Worm (Caenorhabditis elegans) whole organism, early embryonic: ENCODE results near the gene zig-11.

Source experiments
- B0310.2 ChIP-seq: sonication (generic microtip); optimal IDR thresholded peaks from 2 replicates; lab custom pipeline; 2016; ENCODE audit warnings: mild to moderate bottlenecking, missing genetic modification characterization, missing compliant biosample characterization
- F13C5.2 ChIP-seq: sonication (generic microtip); optimal IDR thresholded peaks from 2 replicates; lab custom pipeline; 2017; ENCODE audit warnings: mild to moderate bottlenecking, missing genetic modification characterization, inconsistent platforms, missing compliant biosample characterization
- aly-1 ChIP-seq: sonication (generic microtip); optimal IDR thresholded peaks from 2 replicates; lab custom pipeline; 2016; ENCODE audit warnings: missing genetic modification characterization, missing compliant biosample characterization
- ama-1 ChIP-seq: fragments of 150-350 bp; optimal IDR thresholded peaks from 2 replicates; lab custom pipeline; 2014
- ceh-13 ChIP-seq: fragments of 200-800 bp; sonication (Bioruptor generic); optimal IDR thresholded peaks from 2 replicates; lab custom pipeline; 2018; ENCODE audit warnings: mild to moderate bottlenecking, missing genetic modification characterization, missing compliant biosample characterization
- ceh-36 ChIP-seq: sonication (generic microtip); optimal IDR thresholded peaks from 2 replicates; lab custom pipeline; 2016; ENCODE audit warnings: missing genetic modification characterization, inconsistent platforms, missing compliant biosample characterization
- ets-7 ChIP-seq: sonication (generic microtip); optimal IDR thresholded peaks from 2 replicates; lab custom pipeline; 2016; ENCODE audit warnings: missing genotype, missing genetic modification characterization, missing compliant biosample characterization
- flt-1 ChIP-seq: fragments of 200-800 bp; sonication (Bioruptor generic); IDR thresholded peaks from 2 replicates; pipeline ENCODE4 v1.3.6; 2022; ENCODE audit warnings: missing genetic modification characterization, missing compliant biosample characterization
- hmbx-1 ChIP-seq: sonication (generic microtip); optimal IDR thresholded peaks from 2 replicates; lab custom pipeline; 2016; ENCODE audit warnings: mild to moderate bottlenecking, missing genetic modification characterization, missing compliant biosample characterization
- hmg-4 ChIP-seq: fragments of 200-800 bp; sonication (Bioruptor generic); optimal IDR thresholded peaks from 2 replicates; lab custom pipeline; 2018; ENCODE audit warnings: mild to moderate bottlenecking, missing genetic modification characterization, missing compliant biosample characterization
- hnd-1 ChIP-seq: sonication (generic microtip); optimal IDR thresholded peaks from 2 replicates; lab custom pipeline; 2016; ENCODE audit warnings: missing genetic modification characterization, missing compliant biosample characterization
- pes-1 ChIP-seq: fragments of 200-800 bp; sonication (Bioruptor generic); IDR thresholded peaks from 2 replicates; pipeline ENCODE4 v1.3.6; 2022; ENCODE audit warnings: missing genetic modification reagents, missing genetic modification characterization, missing compliant biosample characterization
- scrt-1 ChIP-seq: fragments of 200-800 bp; sonication (Bioruptor generic); IDR thresholded peaks from 2 replicates; pipeline ENCODE4 v1.3.6; 2022; ENCODE audit warnings: missing genetic modification characterization, missing compliant biosample characterization
- sea-1 ChIP-seq: fragments of 200-800 bp; sonication (Bioruptor generic); conservative IDR thresholded peaks from 2 replicates; pipeline ENCODE4 v1.3.6; 2022; ENCODE audit warnings: missing genetic modification characterization, missing compliant biosample characterization
- tbx-11 ChIP-seq: fragments of 200-800 bp; sonication (Bioruptor generic); IDR thresholded peaks from 2 replicates; pipeline ENCODE4 v1.3.6; 2022; ENCODE audit warnings: missing genetic modification characterization, missing compliant biosample characterization
- tbx-37 ChIP-seq: fragments of 200-800 bp; sonication (Bioruptor generic); conservative IDR thresholded peaks from 2 replicates; pipeline ENCODE4 v1.3.6; 2022; ENCODE audit warnings: missing genetic modification reagents, missing genetic modification characterization, missing compliant biosample characterization
- tra-4 ChIP-seq: sonication (generic microtip); optimal IDR thresholded peaks from 2 replicates; lab custom pipeline; 2017; ENCODE audit warnings: missing genetic modification characterization, missing compliant biosample characterization

zig-11 gene

DNA sequence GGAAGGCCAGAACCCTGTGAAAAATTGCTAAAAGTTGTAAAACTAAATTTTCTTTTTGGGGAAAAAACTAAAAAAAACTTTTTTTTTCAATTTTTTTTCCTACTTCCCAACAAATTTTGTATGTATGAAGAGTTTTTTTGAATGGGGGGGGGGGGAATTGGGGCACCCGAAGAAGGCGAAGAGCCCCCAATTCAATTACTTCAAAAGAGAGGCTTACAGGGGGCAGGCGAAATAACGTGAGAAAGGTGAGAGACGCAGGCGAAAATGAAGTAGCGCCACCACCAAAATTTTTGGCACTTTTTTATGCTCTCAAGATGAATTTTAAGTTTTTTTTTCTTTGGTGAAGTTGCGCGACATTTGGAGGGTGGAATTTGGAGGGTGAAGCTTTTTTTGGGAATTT is 29.8 kb downstream of the zig-11 start:
- no peak for TF ChIP-seq flt-1 (GFP tag; lab: Robert Waterston, UW)
- no peak for TF ChIP-seq scrt-1
- TF ChIP-seq tbx-37 (GFP tag; lab: Robert Waterston, UW): no peak
- TF ChIP-seq ceh-13 (GFP tag; lab: Kevin White, UChicago): no peak
- TF ChIP-seq tbx-11: no peak
- TF ChIP-seq hmg-4 (GFP tag; lab: Kevin White, UChicago): no peak
- no peak for TF ChIP-seq hnd-1 (tag; lab: Kevin White, UChicago)
- TF ChIP-seq B0310.2 (tag; lab: Kevin White, UChicago): no peak
- TF ChIP-seq sea-1 (GFP tag; lab: Robert Waterston, UW): no peak

DNA sequence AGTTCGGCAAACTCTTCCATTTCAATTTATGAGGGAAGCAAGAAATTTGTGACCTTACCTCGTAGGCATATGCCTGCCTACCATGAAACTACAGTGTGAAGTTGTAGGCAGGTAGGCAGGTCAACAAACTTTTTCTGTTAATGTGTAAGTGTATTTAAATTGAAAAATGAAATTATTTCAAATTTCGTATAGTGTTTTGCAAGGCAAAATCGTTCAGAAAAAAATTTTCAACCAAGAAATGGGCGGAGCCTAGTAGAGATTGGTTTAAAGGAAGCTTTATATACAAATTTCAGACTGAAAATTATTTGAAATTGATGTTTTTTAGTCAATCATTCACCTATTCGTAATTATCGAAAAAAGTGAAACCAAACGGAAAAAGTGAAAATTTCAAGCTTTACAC is 34.9 kb downstream of the zig-11 start:
- TF ChIP-seq hnd-1 (tag; lab: Kevin White, UChicago): no peak
- TF ChIP-seq aly-1: no peak
- TF ChIP-seq scrt-1: no peak
- TF ChIP-seq F13C5.2 (tag; lab: Kevin White, UChicago): no peak

DNA sequence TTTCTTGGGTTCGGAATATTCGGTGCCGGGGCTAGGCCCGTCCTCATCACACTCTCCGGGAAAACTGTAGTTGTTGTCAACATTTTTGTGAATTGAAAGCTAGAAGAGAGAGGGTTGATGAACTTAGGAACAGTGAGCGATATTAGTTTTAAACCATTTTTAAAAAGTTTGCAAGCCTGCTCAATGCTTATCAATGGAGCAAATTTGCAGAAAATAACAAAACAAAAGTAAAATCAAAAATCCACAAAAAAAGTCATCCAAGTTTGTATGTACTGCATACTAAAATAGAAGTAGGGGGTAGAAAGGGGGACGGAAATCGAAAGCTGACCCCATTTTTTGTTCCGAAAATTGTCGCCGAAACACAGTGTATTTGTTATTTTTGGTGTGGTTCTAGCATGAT is 36.6 kb downstream of the zig-11 start, which contains the start of gene T10B5.10:
TSS of gene T10B5.10 (minus strand) at position 101 of the 400 bp plus-strand sequence.
- TF ChIP-seq ets-7 (tag; lab: Kevin White, UChicago): no peak
- no peak for TF ChIP-seq hmbx-1 (tag; lab: Kevin White, UChicago)
- no peak for TF ChIP-seq B0310.2 (tag; lab: Kevin White, UChicago)
- no peak for TF ChIP-seq ceh-13 (GFP tag; lab: Kevin White, UChicago)
- no peak for TF ChIP-seq hmg-4 (GFP tag; lab: Kevin White, UChicago)
- no peak for TF ChIP-seq tbx-11
- TF ChIP-seq tra-4 (tag; lab: Kevin White, UChicago): no peak
- TF ChIP-seq scrt-1: no peak
- TF ChIP-seq F13C5.2 (tag; lab: Kevin White, UChicago): no peak
- no peak for TF ChIP-seq hnd-1 (tag; lab: Kevin White, UChicago)
- no peak for TF ChIP-seq sea-1 (GFP tag; lab: Robert Waterston, UW)
- TF ChIP-seq ama-1 (lab: Kevin White, UChicago): no peak
- TF ChIP-seq tbx-37 (GFP tag; lab: Robert Waterston, UW): no peak
- no peak for TF ChIP-seq pes-1 (GFP tag; lab: Robert Waterston, UW)
- no peak for TF ChIP-seq flt-1 (GFP tag; lab: Robert Waterston, UW)
- no peak for TF ChIP-seq aly-1
- TF ChIP-seq ceh-36 (tag; lab: Kevin White, UChicago): no peak

DNA sequence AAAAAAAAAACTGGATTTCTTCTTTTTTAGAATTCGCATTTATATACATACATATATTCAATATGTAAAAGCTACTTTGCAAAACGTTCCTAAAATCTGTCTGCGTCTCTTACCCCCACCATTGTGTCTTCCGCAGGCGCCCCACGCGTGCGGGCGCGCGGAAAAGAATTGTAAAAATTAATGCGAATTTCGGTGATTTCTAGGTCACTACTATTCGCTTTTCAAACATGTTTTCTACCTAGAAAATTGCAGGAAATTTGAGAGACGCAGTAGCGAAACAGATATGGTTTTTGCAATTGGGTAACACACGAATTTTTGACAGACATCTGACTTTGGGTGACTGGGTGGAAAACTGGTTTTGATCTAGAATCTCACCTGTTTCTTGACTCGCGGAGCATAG is 37.7 kb downstream of the zig-11 start:
- TF ChIP-seq ama-1 (lab: Kevin White, UChicago) (no peak), tra-4 (tag; lab: Kevin White, UChicago) (no peak), ceh-36 (tag; lab: Kevin White, UChicago) (no peak), aly-1 (no peak), B0310.2 (tag; lab: Kevin White, UChicago) (no peak), F13C5.2 (tag; lab: Kevin White, UChicago) (no peak), tbx-37 (GFP tag; lab: Robert Waterston, UW) (no peak), ceh-13 (GFP tag; lab: Kevin White, UChicago) (no peak), pes-1 (GFP tag; lab: Robert Waterston, UW) (no peak), hnd-1 (tag; lab: Kevin White, UChicago) (no peak), ets-7 (tag; lab: Kevin White, UChicago) (no peak), sea-1 (GFP tag; lab: Robert Waterston, UW) (no peak), flt-1 (GFP tag; lab: Robert Waterston, UW) (no peak), scrt-1 (no peak), tbx-11 (no peak), hmg-4 (GFP tag; lab: Kevin White, UChicago) (no peak), hmbx-1 (tag; lab: Kevin White, UChicago) (no peak)

DNA sequence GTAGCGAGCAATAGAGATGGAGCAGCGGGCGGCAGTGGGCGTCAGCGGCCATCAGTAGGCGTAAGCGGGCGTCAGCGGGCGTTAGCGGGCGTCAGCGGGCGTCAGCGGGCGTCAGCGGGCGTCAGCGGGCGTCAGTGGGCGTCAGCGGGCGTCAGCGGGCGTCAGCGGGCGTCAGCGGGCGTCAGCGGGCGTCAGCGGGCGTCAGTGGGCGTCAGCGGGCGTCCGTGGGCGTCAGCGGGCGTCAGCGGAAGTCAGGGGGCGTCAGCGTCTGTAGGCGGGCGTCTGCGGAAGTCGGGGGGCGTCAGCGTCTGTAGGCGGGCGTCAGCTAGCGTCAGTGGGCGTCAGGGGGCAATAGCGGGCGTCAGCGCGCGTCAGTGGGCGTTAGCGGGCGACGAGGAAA is 42.7 kb downstream of the zig-11 start:
- peak; percentile 45; the same call in 1 of the 2 replicates for TF ChIP-seq pes-1 (GFP tag; lab: Robert Waterston, UW)

DNA sequence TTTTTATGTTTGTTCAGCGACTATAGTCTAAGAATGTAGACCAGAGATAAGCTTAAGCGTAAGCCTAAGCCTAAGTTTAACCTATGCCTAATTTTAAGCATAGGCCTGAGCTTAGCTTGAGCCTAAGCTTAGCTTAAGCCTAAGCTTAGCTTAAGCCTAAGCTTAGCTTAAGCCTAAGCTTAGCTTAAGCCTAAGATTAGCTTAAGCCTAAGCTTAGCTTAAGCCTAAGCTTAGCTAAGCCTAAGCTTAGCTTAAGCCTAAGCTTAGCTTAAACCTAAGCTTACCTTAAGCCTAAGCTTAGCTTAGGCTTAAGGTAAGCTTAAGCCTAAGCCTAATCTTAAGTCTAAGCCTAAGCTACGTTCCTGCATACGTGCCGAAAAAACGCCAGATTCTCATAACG is 44.1 kb downstream of the zig-11 start:
- TF ChIP-seq ceh-36 (tag; lab: Kevin White, UChicago) (peak; percentile 88), hmbx-1 (tag; lab: Kevin White, UChicago) (no peak)

DNA sequence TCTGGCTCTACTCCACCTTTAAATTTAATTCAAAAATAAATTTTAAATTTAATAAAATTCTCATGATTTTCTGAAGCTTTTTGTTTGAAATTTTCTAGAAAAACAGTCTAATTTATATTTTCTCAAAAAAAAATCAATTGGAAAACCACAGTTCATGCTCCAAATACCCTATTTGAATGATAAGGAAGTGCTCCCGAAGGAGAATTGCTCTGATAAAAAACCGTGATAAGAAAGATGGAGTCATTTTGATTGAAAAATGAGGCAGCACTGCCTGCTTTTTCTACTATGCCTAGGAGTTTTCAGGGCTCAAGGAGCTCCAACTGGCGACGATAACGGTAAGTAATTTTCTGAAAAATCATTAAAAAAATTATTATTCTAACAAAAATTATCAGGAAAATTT is 46.8 kb downstream of the zig-11 start, which contains the start of gene T10B5.7:
TSS of gene T10B5.7 (plus strand) at position 225 of the 400 bp plus-strand sequence.
- TF ChIP-seq aly-1: no peak
- no peak for TF ChIP-seq hmg-4 (GFP tag; lab: Kevin White, UChicago)

DNA sequence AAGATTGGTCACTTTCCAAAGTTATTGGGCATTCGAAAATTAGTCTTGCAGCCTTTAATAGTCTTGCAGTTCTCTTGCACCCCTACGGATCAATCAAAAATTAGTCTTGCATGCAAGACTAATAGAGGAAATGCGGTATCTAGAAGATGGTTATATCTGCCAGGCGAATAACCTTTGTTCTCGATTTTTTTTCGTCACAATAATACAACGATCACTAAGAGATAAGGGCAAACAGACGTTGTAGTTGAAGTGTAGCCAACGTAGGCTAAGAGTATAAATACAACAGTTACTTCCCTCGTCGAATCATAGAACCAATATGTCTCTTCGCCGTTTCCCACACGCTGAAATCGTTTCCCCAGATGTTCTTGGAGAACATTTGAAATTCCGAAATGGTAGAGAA is 51.0 kb downstream of the zig-11 start, which contains the start of gene T10B5.8:
TSS of gene T10B5.8 (plus strand) at position 301 of the 400 bp plus-strand sequence.
- TF ChIP-seq scrt-1 (no peak), tbx-11 (no peak), tra-4 (tag; lab: Kevin White, UChicago) (no peak), ceh-13 (GFP tag; lab: Kevin White, UChicago) (no peak), hmg-4 (GFP tag; lab: Kevin White, UChicago) (no peak), F13C5.2 (tag; lab: Kevin White, UChicago) (no peak), ets-7 (tag; lab: Kevin White, UChicago) (no peak), sea-1 (GFP tag; lab: Robert Waterston, UW) (no peak), hmbx-1 (tag; lab: Kevin White, UChicago) (no peak), ama-1 (lab: Kevin White, UChicago) (no peak), tbx-37 (GFP tag; lab: Robert Waterston, UW) (no peak), B0310.2 (tag; lab: Kevin White, UChicago) (no peak), pes-1 (GFP tag; lab: Robert Waterston, UW) (no peak), hnd-1 (tag; lab: Kevin White, UChicago) (no peak), flt-1 (GFP tag; lab: Robert Waterston, UW) (no peak), aly-1 (no peak), ceh-36 (tag; lab: Kevin White, UChicago) (no peak)
